Worm (Caenorhabditis elegans) whole organism, L4 larva: ENCODE data around the gene F09C6.12.
A peak's percentile ranks its signal among the peaks of the same experiment; 100 is the strongest.

Experiments used
- F10B5.3 ChIP-seq: sonication (generic microtip); optimal IDR thresholded peaks from 2 replicates; lab custom pipeline; 2016; ENCODE audit warnings: mild to moderate bottlenecking, missing genetic modification characterization, missing compliant biosample characterization
- F44E2.7 ChIP-seq: fragments of 200-800 bp; sonication (Bioruptor generic); IDR thresholded peaks from 2 replicates; pipeline ENCODE4 v2.1.2; 2022; ENCODE audit warnings: missing genetic modification characterization, missing compliant biosample characterization
- T20F7.1 ChIP-seq: fragments of 200-800 bp; sonication (Bioruptor generic); optimal IDR thresholded peaks from 2 replicates; lab custom pipeline; 2018; ENCODE audit warnings: mild to moderate bottlenecking, missing genetic modification characterization, missing compliant biosample characterization
- T26A8.4 ChIP-seq: fragments of 200-800 bp; sonication (Bioruptor generic); IDR thresholded peaks from 2 replicates; pipeline ENCODE4 v1.3.6; 2022; ENCODE audit warnings: missing genetic modification characterization, missing compliant biosample characterization
- Y48G9A.11 ChIP-seq: fragments of 200-800 bp; sonication (Bioruptor generic); IDR thresholded peaks from 2 replicates; pipeline ENCODE4 v1.3.6; 2022; ENCODE audit warnings: missing genetic modification reagents, missing genetic modification characterization, missing compliant biosample characterization
- Y5F2A.4 ChIP-seq: fragments of 200-800 bp; sonication (Bioruptor generic); optimal IDR thresholded peaks from 2 replicates; lab custom pipeline; 2018; ENCODE audit warnings: mild to moderate bottlenecking, missing genetic modification characterization, missing compliant biosample characterization
- aha-1 ChIP-seq: fragments of 150-350 bp; peaks from one replicate; lab custom pipeline; 2014; ENCODE audit warnings: missing biosample characterization, missing genetic modification characterization
- attf-4 ChIP-seq: sonication (generic microtip); optimal IDR thresholded peaks from 3 replicates; lab custom pipeline; 2017; ENCODE audit warnings: missing biosample characterization, missing genetic modification characterization
- daf-16 ChIP-seq, 3 experiments: sonication (generic microtip); optimal IDR thresholded peaks; 2 replicates each; lab custom pipeline; 2016 to 2017; ENCODE audit warnings: missing genetic modification characterization in 3 of 3, missing genetic modification reagents in 3 of 3, mild to moderate bottlenecking in 2 of 3, missing compliant biosample characterization in 2 of 3, missing biosample characterization in 1 of 3, moderate library complexity in 1 of 3
- daf-8 ChIP-seq: fragments of 200-800 bp; sonication (Bioruptor generic); IDR thresholded peaks from 2 replicates; pipeline ENCODE4 v1.3.6; 2022; ENCODE audit warnings: missing genetic modification characterization, missing compliant biosample characterization
- dmd-6 ChIP-seq: fragments of 200-800 bp; sonication (Bioruptor generic); IDR thresholded peaks from 2 replicates; pipeline ENCODE4 v1.3.6; 2022; ENCODE audit warnings: missing genetic modification reagents, missing genetic modification characterization, missing compliant biosample characterization
- dpl-1 ChIP-seq: fragments of 150-350 bp; optimal IDR thresholded peaks from 2 replicates; lab custom pipeline; 2014; ENCODE audit warnings: missing biosample characterization, missing genetic modification reagents, missing genetic modification characterization
- egl-27 ChIP-seq: sonication (generic microtip); optimal IDR thresholded peaks from 3 replicates; lab custom pipeline; 2017; ENCODE audit warnings: missing biosample characterization, missing genetic modification reagents, missing genetic modification characterization
- fos-1 ChIP-seq: fragments of 150-350 bp; optimal IDR thresholded peaks from 2 replicates; lab custom pipeline; 2014; ENCODE audit warnings: missing biosample characterization, missing genetic modification characterization
- hlh-11 ChIP-seq: fragments of 200-800 bp; sonication (Bioruptor generic); optimal IDR thresholded peaks from 2 replicates; lab custom pipeline; 2018; ENCODE audit warnings: mild to moderate bottlenecking, missing genetic modification characterization, missing compliant biosample characterization
- hmg-1.1 ChIP-seq: fragments of 200-800 bp; sonication (Bioruptor generic); IDR thresholded peaks from 2 replicates; pipeline ENCODE4 v1.3.6; 2022; ENCODE audit warnings: missing genetic modification reagents, missing genetic modification characterization, missing compliant biosample characterization
- lir-3 ChIP-seq: sonication (generic microtip); optimal IDR thresholded peaks from 2 replicates; lab custom pipeline; 2016; ENCODE audit warnings: mild to moderate bottlenecking, missing genetic modification characterization, missing compliant biosample characterization
- madf-9 ChIP-seq: fragments of 200-800 bp; sonication (Bioruptor generic); conservative IDR thresholded peaks from 2 replicates; pipeline ENCODE4 v1.3.6; 2022; ENCODE audit warnings: missing genetic modification reagents, missing genetic modification characterization, missing compliant biosample characterization
- nhr-11 ChIP-seq: fragments of 150-350 bp; optimal IDR thresholded peaks from 2 replicates; lab custom pipeline; 2014; ENCODE audit warnings: missing biosample characterization, missing genetic modification characterization
- nhr-28 ChIP-seq: fragments of 150-350 bp; optimal IDR thresholded peaks from 2 replicates; lab custom pipeline; 2014; ENCODE audit warnings: missing biosample characterization, missing genetic modification characterization
- nhr-41 ChIP-seq: fragments of 200-800 bp; sonication (Bioruptor generic); IDR thresholded peaks from 2 replicates; pipeline ENCODE4 v1.3.6; 2022; ENCODE audit warnings: missing genetic modification reagents, missing genetic modification characterization, missing compliant biosample characterization
- nhr-77 ChIP-seq: fragments of 150-350 bp; optimal IDR thresholded peaks from 2 replicates; lab custom pipeline; 2014; ENCODE audit warnings: missing biosample characterization, missing genetic modification characterization
- pqm-1 ChIP-seq: sonication (generic microtip); optimal IDR thresholded peaks from 2 replicates; lab custom pipeline; 2017; ENCODE audit warnings: missing biosample characterization, missing genetic modification characterization
- sdz-12 ChIP-seq: fragments of 200-800 bp; sonication (Bioruptor generic); optimal IDR thresholded peaks from 2 replicates; lab custom pipeline; 2018; ENCODE audit warnings: mild to moderate bottlenecking, missing genetic modification characterization, missing compliant biosample characterization
- set-16 ChIP-seq: fragments of 200-800 bp; sonication (Bioruptor generic); IDR thresholded peaks from 2 replicates; pipeline ENCODE4 v1.3.6; 2022; ENCODE audit warnings: missing genetic modification reagents, missing genetic modification characterization, missing compliant biosample characterization
- spr-1 ChIP-seq: sonication (generic microtip); optimal IDR thresholded peaks from 2 replicates; lab custom pipeline; 2016; ENCODE audit warnings: mild to moderate bottlenecking, missing genetic modification characterization, missing compliant biosample characterization
- tag-97 ChIP-seq: fragments of 200-800 bp; sonication (Bioruptor generic); IDR thresholded peaks from 2 replicates; pipeline ENCODE4 v1.3.6; 2022; ENCODE audit warnings: missing genetic modification characterization, missing compliant biosample characterization
- unc-130 ChIP-seq: sonication (generic microtip); optimal IDR thresholded peaks from 2 replicates; lab custom pipeline; 2016; ENCODE audit warnings: missing genetic modification reagents, missing genetic modification characterization, missing compliant biosample characterization
- unc-62 ChIP-seq, 3 experiments: fragments of 150-350 bp in 1 of 3; sonication (generic microtip); optimal IDR thresholded peaks in 2 of 3; peaks in 1 of 3; 1 replicate in 1 of 3; 2 replicates in 2 of 3; lab custom pipeline; 2014 to 2017; ENCODE audit warnings: missing biosample characterization in 3 of 3, missing genetic modification characterization in 3 of 3, missing genetic modification reagents in 3 of 3, missing genotype in 1 of 3
- zfp-3 ChIP-seq: fragments of 200-800 bp; sonication (Bioruptor generic); conservative IDR thresholded peaks from 2 replicates; pipeline ENCODE4 v1.3.6; 2022; ENCODE audit warnings: missing genetic modification reagents, missing genetic modification characterization, missing compliant biosample characterization

Gene F09C6.12

ce11 chrV:16904612-16905011 is 21.9 kb downstream of the F09C6.12 start, which contains the start of gene nhr-262:
nhr-262 (plus strand) TSS chrV:16904912.
- no peak for TF ChIP-seq T20F7.1 (GFP tag; lab: Kevin White, UChicago)
- no peak for TF ChIP-seq set-16 (GFP tag; lab: Robert Waterston, UW)

DNA sequence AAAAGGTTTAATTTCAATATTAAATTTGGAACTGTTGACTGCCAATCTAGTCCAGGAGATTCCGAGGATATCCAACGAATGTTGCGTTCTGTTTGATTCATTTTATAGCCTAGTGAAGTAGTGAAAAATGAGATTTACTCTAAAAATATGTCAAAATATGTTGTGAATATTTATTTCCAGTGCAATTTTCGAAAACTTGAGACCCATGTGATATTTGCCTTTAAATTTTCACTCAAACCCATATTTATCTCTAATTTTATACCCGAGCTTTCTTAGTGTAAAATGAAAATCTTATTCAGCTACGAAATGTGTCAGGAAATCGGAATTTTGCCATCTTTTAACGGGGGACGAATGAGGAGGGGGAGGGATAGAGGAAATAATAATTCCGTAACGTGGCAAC is 27.2 kb downstream of the F09C6.12 start, which contains the start of gene F09C6.16:
F09C6.16 (minus strand) TSS at position 101 of the 400 bp plus-strand sequence.
- TF ChIP-seq hmg-1.1 (no peak), madf-9 (GFP tag; lab: Robert Waterston, UW) (no peak), sdz-12 (GFP tag; lab: Kevin White, UChicago) (no peak), unc-62 (GFP tag; optimal IDR thresholded peaks at IDR 0.05 in 1 of 2; lab: Kevin White, UChicago) (peak in 1 of 2 experiments; percentile 6), unc-62 (tag; optimal IDR thresholded peaks at IDR 0.05; lab: Kevin White, UChicago) (no peak), daf-8 (GFP tag; lab: Robert Waterston, UW) (no peak), F10B5.3 (no peak), dpl-1 (GFP tag; lab: Kevin White, UChicago) (no peak), Y48G9A.11 (GFP tag; lab: Robert Waterston, UW) (no peak)
- TF ChIP-seq, all 104 proteins: peak for 1

ce11 chrV:16910864-16911263 is 28.2 kb downstream of the F09C6.12 start:
- no peak for TF ChIP-seq attf-4 (tag; lab: Kevin White, UChicago)
- TF ChIP-seq Y5F2A.4 (GFP tag; lab: Kevin White, UChicago): no peak
- TF ChIP-seq hlh-11: no peak
- TF ChIP-seq egl-27 (tag; lab: Kevin White, UChicago): no peak
- TF ChIP-seq dmd-6: 0 out of 2 replicates have a peak, but pooled peaks have one; percentile 20
- no peak for TF ChIP-seq fos-1
- TF ChIP-seq nhr-41 (GFP tag; lab: Robert Waterston, UW): no peak
- TF ChIP-seq, all 104 proteins: peak for 1

- TF ChIP-seq nhr-11 (no peak), dmd-6 (peak; percentile 54; the same call in 1 of the 2 replicates), nhr-28 (tag; lab: Kevin White, UChicago) (peak; percentile 49), pqm-1 (peak; percentile 69)
These were observed 28.6 kb downstream of the F09C6.12 start for ce11 chrV:16911294-16911693.

- TF ChIP-seq daf-8 (GFP tag; lab: Robert Waterston, UW): no peak
These were observed 29.3 kb downstream of the F09C6.12 start, which contains the start of gene nhr-116 for ce11 chrV:16911934-16912333. nhr-116 (plus strand) TSS chrV:16912234.

DNA sequence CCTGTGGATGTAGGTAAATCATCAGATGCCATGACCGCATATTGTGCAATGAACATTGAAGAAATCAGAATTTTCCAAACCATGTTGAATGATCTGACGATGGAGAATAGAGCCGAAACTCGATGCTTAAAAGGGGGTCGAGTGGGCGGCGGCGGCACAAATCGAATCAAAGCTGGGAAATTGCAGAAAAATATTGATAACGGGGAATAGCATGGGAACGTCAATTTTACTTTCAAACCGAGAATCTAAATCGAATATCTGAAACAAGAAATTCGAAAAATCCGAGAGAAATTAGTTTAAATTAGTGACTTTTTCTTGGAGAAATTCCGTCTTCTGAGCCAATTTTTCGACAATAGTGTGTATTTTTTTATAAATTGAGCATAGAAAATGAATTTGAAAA is 33.4 kb downstream of the F09C6.12 start, which contains the start of gene F09C6.10:
F09C6.10 (minus strand) TSS at position 101 of the 400 bp plus-strand sequence.
- no peak for TF ChIP-seq unc-130 (GFP tag; lab: Kevin White, UChicago)
- no peak for TF ChIP-seq nhr-77 (tag; lab: Kevin White, UChicago)
- TF ChIP-seq tag-97 (GFP tag; lab: Robert Waterston, UW): no peak
- TF ChIP-seq daf-16 (GFP tag; optimal IDR thresholded peaks at IDR 0.05; lab: Kevin White, UChicago): no peak
- no peak for TF ChIP-seq daf-16 (tag; optimal IDR thresholded peaks at IDR 0.05; lab: Kevin White, UChicago)
- no peak for TF ChIP-seq F44E2.7 (GFP tag; lab: Robert Waterston, UW)
- TF ChIP-seq spr-1 (tag; lab: Kevin White, UChicago): no peak
- TF ChIP-seq lir-3 (tag; lab: Kevin White, UChicago): no peak
- no peak for TF ChIP-seq aha-1 (tag; lab: Kevin White, UChicago)

DNA sequence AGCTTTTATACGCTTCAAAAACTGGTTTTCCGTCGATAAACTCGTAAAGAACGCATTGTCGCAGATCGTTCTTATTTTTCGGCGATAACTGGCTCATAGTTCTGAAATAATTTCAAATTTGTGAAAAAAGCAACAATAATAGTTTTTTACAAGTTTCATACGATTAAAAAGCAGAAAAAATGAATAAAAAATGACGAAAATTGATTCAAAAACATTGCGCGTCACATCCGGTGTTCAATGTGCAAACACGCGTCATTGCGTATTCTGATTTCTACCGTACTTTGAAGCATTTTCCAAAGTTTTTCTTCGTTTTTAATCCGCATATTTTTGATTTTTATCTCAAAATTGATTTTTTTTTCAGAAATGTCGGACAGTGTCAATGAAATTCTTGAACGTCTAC is 35.7 kb downstream of the F09C6.12 start, which contains the start of the genes fbxa-206 and Y102A5C.2:
fbxa-206 (minus strand) TSS at position 101 of the 400 bp plus-strand sequence.
Y102A5C.2 (plus strand) TSS at position 354 of the 400 bp plus-strand sequence.
- TF ChIP-seq zfp-3: no peak
- TF ChIP-seq aha-1 (tag; lab: Kevin White, UChicago): peak; percentile 18
- TF ChIP-seq T26A8.4 (GFP tag; lab: Robert Waterston, UW): no peak
